Worm (Caenorhabditis elegans) whole organism, L2 larva: ENCODE results near the gene F46F2.5.

Source experiments
- alr-1 ChIP-seq: fragments of 150-350 bp; optimal IDR thresholded peaks from 2 replicates; lab custom pipeline; 2014; ENCODE audit warnings: missing biosample characterization, missing genetic modification characterization
- aly-2 ChIP-seq: fragments of 150-350 bp; optimal IDR thresholded peaks from 2 replicates; lab custom pipeline; 2014; ENCODE audit warnings: missing biosample characterization, missing genetic modification characterization
- ama-1 ChIP-seq: fragments of 150-350 bp; optimal IDR thresholded peaks from 2 replicates; lab custom pipeline; 2018; ENCODE audit warnings: inconsistent platforms
- blmp-1 ChIP-seq: sonication (generic microtip); optimal IDR thresholded peaks from 2 replicates; lab custom pipeline; 2017; ENCODE audit warnings: missing genetic modification characterization, mild to moderate bottlenecking, missing compliant biosample characterization, antibody characterized with exemption, moderate library complexity; ENCODE audit not compliant: insufficient read depth
- elt-3 ChIP-seq: sonication (generic microtip); optimal IDR thresholded peaks from 2 replicates; lab custom pipeline; 2017; ENCODE audit warnings: missing biosample characterization, missing genetic modification characterization
- lin-13 ChIP-seq: fragments of 150-350 bp; optimal IDR thresholded peaks from 2 replicates; lab custom pipeline; 2014; ENCODE audit warnings: missing biosample characterization, missing genetic modification reagents, missing genetic modification characterization
- nhr-10 ChIP-seq: sonication (generic microtip); optimal IDR thresholded peaks from 2 replicates; lab custom pipeline; 2017; ENCODE audit warnings: missing biosample characterization, missing genetic modification characterization
- nhr-11 ChIP-seq: fragments of 150-350 bp; optimal IDR thresholded peaks from 2 replicates; lab custom pipeline; 2014; ENCODE audit warnings: missing biosample characterization, missing genetic modification characterization
- nhr-6 ChIP-seq: fragments of 150-350 bp; optimal IDR thresholded peaks from 2 replicates; lab custom pipeline; 2014; ENCODE audit warnings: missing biosample characterization, missing genetic modification characterization
- snpc-4 ChIP-seq: fragments of 150-350 bp; optimal IDR thresholded peaks from 2 replicates; lab custom pipeline; 2014; ENCODE audit warnings: missing biosample characterization, missing genetic modification characterization
- unc-62 ChIP-seq: fragments of 150-350 bp; optimal IDR thresholded peaks from 2 replicates; lab custom pipeline; 2014; ENCODE audit warnings: missing biosample characterization, missing genetic modification reagents, missing genetic modification characterization
- ztf-11 ChIP-seq: sonication (generic microtip); optimal IDR thresholded peaks from 2 replicates; lab custom pipeline; 2017; ENCODE audit warnings: missing biosample characterization, missing genetic modification characterization

DNA sequence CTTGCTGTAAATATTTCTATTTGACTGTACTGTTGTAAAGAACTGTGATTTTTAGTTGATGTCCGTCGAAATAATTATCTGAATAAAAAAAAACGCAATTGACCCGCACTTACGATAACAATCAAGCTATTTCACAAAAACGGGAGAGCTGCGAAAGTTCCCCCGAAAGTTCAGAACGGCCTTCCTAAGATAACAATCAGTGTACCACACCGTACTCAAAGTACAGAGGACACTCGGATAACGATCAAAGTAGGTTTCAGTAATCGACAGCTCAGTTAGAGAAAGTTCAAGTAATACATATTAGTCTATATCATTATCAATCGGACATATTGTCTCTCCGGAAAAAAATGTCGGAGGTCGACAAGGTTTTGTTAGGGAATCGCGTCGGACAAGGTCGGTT is 48.5 kb downstream of the F46F2.5 start:
- TF ChIP-seq aly-2 (no peak), snpc-4 (tag; lab: Kevin White, UChicago) (no peak), lin-13 (GFP tag; lab: Kevin White, UChicago) (no peak), nhr-11 (tag; lab: Kevin White, UChicago) (no peak), ama-1 (no peak), elt-3 (tag; lab: Kevin White, UChicago) (no peak), unc-62 (no peak), nhr-10 (tag; lab: Kevin White, UChicago) (no peak), nhr-6 (no peak), alr-1 (no peak), ztf-11 (no peak), blmp-1 (no peak)
